Worm (Caenorhabditis elegans) whole organism, midembryonic: ENCODE data around the gene T05C7.9.
"Not testable (repeated sequence)": the region's sequence is repeated elsewhere in the genome, so short reads cannot be mapped to it uniquely, and the experiment has no call there.

Experiments
- T22C8.4 ChIP-seq: fragments of 200-800 bp; sonication (Bioruptor generic); IDR thresholded peaks from 2 replicates; pipeline ENCODE4 v1.3.6; 2022; ENCODE audit warnings: missing genetic modification characterization, missing compliant biosample characterization
- cog-1 ChIP-seq: sonication (generic microtip); optimal IDR thresholded peaks from 2 replicates; lab custom pipeline; 2016; ENCODE audit warnings: missing genetic modification characterization, missing compliant biosample characterization
- flt-1 ChIP-seq: fragments of 200-800 bp; sonication (Bioruptor generic); IDR thresholded peaks from 2 replicates; pipeline ENCODE4 v1.3.6; 2022; ENCODE audit warnings: missing genetic modification characterization, missing compliant biosample characterization
- klf-2 ChIP-seq: fragments of 200-800 bp; sonication (Bioruptor generic); conservative IDR thresholded peaks from 2 replicates; pipeline ENCODE4 v1.3.6; 2022; ENCODE audit warnings: missing genetic modification reagents, missing genetic modification characterization, missing compliant biosample characterization
- med-1 ChIP-seq: sonication (generic microtip); optimal IDR thresholded peaks from 2 replicates; lab custom pipeline; 2017; ENCODE audit warnings: missing genetic modification characterization, mild to moderate bottlenecking, missing compliant biosample characterization, antibody characterized with exemption, missing genetic modification reagents; ENCODE audit not compliant: insufficient read depth
- ref-1 ChIP-seq: fragments of 200-800 bp; sonication (Bioruptor generic); conservative IDR thresholded peaks from 2 replicates; pipeline ENCODE4 v1.3.6; 2022; ENCODE audit warnings: missing genetic modification reagents, missing genetic modification characterization, missing compliant biosample characterization
- tab-1 ChIP-seq: fragments of 200-800 bp; sonication (Bioruptor generic); IDR thresholded peaks from 2 replicates; pipeline ENCODE4 v1.3.6; 2022; ENCODE audit warnings: missing genetic modification characterization, missing compliant biosample characterization
- ztf-23 ChIP-seq: fragments of 200-800 bp; sonication (Bioruptor generic); IDR thresholded peaks from 2 replicates; pipeline ENCODE4 v1.3.6; 2022; ENCODE audit warnings: missing genetic modification reagents, missing genetic modification characterization, missing compliant biosample characterization
- ztf-29 ChIP-seq: fragments of 200-800 bp; sonication (Bioruptor generic); IDR thresholded peaks from 2 replicates; pipeline ENCODE4 v1.3.6; 2022; ENCODE audit warnings: missing genetic modification reagents, missing genetic modification characterization, missing compliant biosample characterization

T05C7.9 gene

ce11 chrIV:79205-79604 lies at the start of gene T05C7.9:
TSS of gene T05C7.9 (plus strand) at chrIV:79276.
- TF ChIP-seq ztf-23 (GFP tag; lab: Robert Waterston, UW) (no peak), klf-2 (GFP tag; lab: Robert Waterston, UW) (no peak), med-1 (no peak), flt-1 (GFP tag; lab: Robert Waterston, UW) (no peak), ref-1 (GFP tag; lab: Robert Waterston, UW) (no peak), cog-1 (tag; lab: Kevin White, UChicago) (no peak), ztf-29 (no peak), T22C8.4 (GFP tag; lab: Robert Waterston, UW) (no peak), tab-1 (no peak)

- TF ChIP-seq klf-2 (GFP tag; lab: Robert Waterston, UW) = no peak
- no peak for TF ChIP-seq ztf-23 (GFP tag; lab: Robert Waterston, UW)
- TF ChIP-seq ref-1 (GFP tag; lab: Robert Waterston, UW) = no peak
- no peak for TF ChIP-seq T22C8.4 (GFP tag; lab: Robert Waterston, UW)
- no peak for TF ChIP-seq med-1
- no peak for TF ChIP-seq flt-1 (GFP tag; lab: Robert Waterston, UW)
- no peak for TF ChIP-seq tab-1
- TF ChIP-seq cog-1 (tag; lab: Kevin White, UChicago) = no peak
- TF ChIP-seq ztf-29 = no peak
Observed at ce11 chrIV:48780-49179, 30.3 kb upstream of the T05C7.9 start, which contains the start of gene frm-5.1. TSS of gene frm-5.1 (minus strand) at chrIV:48880.

- no peak for TF ChIP-seq klf-2 (GFP tag; lab: Robert Waterston, UW)
- 0 out of 2 replicates have a peak, but pooled peaks have one; percentile 23 for TF ChIP-seq flt-1 (GFP tag; lab: Robert Waterston, UW)
- TF ChIP-seq T22C8.4 (GFP tag; lab: Robert Waterston, UW) = no peak
- TF ChIP-seq ztf-29 = no peak
Observed at ce11 chrIV:51219-51618, 27.9 kb upstream of the T05C7.9 start.

DNA sequence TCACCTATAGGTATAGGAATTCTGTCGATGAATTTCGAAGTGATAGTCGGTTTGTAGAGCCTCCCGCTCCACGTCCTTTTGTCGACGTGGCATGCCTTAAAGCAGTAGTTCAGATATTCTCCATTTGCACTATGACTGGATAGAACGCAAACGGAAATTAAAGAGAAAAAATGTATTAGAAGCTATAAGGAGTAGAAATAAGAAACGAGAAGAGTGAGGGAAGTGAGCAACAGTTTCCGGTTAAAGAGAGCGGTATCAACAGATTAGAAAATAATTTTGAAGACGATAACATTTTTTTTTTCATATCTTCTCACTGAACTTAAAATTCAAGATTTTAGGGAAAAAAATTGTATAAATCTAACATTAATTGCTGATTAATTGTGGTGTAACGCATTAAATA lies 25.5 kb upstream of the T05C7.9 start, which contains the start of gene T05C7.4:
Gene T05C7.4 (minus strand): TSS at position 101 of the 400 bp plus-strand sequence.
- TF ChIP-seq med-1 (no peak), tab-1 (no peak), ztf-23 (GFP tag; lab: Robert Waterston, UW) (no peak), cog-1 (tag; lab: Kevin White, UChicago) (no peak), flt-1 (GFP tag; lab: Robert Waterston, UW) (no peak), klf-2 (GFP tag; lab: Robert Waterston, UW) (no peak)

ce11 chrIV:58818-59217 lies 20.3 kb upstream of the T05C7.9 start, which contains the start of gene T05C7.5:
TSS of gene T05C7.5 (minus strand) at chrIV:58918.
- TF ChIP-seq T22C8.4 (GFP tag; lab: Robert Waterston, UW) (no peak), ref-1 (GFP tag; lab: Robert Waterston, UW) (no peak), klf-2 (GFP tag; lab: Robert Waterston, UW) (no peak), tab-1 (no peak), cog-1 (tag; lab: Kevin White, UChicago) (no peak), ztf-23 (GFP tag; lab: Robert Waterston, UW) (no peak), med-1 (no peak)

DNA sequence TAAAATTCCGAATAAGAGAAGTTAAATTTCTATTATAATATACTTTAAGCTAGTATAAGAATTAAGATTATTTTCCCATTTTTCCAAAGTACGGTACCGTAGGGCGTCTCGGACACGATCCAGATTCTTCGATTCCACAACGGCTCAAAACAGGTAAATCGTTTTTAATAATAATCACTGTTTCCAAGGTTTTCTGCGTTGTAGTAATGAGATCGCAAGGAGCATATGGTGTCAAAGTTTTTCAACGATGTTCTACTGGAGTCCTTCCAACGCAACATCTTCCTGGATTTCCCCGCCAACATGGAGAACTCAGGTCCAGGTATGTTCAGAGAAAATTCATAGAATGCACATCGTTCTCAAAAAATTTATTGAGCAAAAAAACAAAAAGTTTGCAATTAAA lies 17.6 kb upstream of the T05C7.9 start, which contains the start of gene T05C7.7:
Gene T05C7.7 (plus strand): TSS at position 301 of the 400 bp plus-strand sequence.
- TF ChIP-seq flt-1 (GFP tag; lab: Robert Waterston, UW); ztf-29; klf-2 (GFP tag; lab: Robert Waterston, UW): not testable (repeated sequence)

- no peak for TF ChIP-seq ref-1 (GFP tag; lab: Robert Waterston, UW)
Observed at ce11 chrIV:71266-71665, 7.8 kb upstream of the T05C7.9 start.

DNA sequence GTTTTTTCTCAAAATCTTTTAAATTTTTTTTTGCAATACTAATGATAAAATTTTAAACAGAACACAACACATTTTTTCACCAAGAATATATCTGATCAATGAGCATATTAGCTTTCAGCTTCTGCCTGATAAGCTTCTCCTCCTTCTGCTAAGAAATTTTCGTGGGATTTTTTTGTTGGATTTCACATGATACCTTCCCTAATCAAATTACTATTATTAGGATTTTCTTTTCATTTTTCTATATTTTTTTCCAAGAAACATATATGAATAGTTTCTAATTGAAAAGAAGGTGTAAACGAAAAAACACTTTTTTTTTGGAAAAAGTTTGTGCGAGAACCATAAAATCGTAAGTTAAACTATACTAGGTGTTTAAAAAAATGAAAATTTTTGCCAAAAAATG lies 5.9 kb upstream of the T05C7.9 start:
- no peak for TF ChIP-seq ztf-23 (GFP tag; lab: Robert Waterston, UW)
- TF ChIP-seq med-1 = no peak
- TF ChIP-seq T22C8.4 (GFP tag; lab: Robert Waterston, UW) = no peak

- no peak for TF ChIP-seq cog-1 (tag; lab: Kevin White, UChicago)
Observed at ce11 chrIV:76070-76469, 3.0 kb upstream of the T05C7.9 start, which contains the start of gene T05C7.8. TSS of gene T05C7.8 (plus strand) at chrIV:76370.

ce11 chrIV:77421-77820 lies 1.7 kb upstream of the T05C7.9 start:
- TF ChIP-seq klf-2 (GFP tag; lab: Robert Waterston, UW) = no peak
- no peak for TF ChIP-seq ztf-23 (GFP tag; lab: Robert Waterston, UW)
- no peak for TF ChIP-seq cog-1 (tag; lab: Kevin White, UChicago)
- TF ChIP-seq ztf-29 = no peak
- TF ChIP-seq tab-1 = no peak
- TF ChIP-seq flt-1 (GFP tag; lab: Robert Waterston, UW) = no peak
- no peak for TF ChIP-seq med-1
- no peak for TF ChIP-seq T22C8.4 (GFP tag; lab: Robert Waterston, UW)
- TF ChIP-seq ref-1 (GFP tag; lab: Robert Waterston, UW) = no peak

- TF ChIP-seq med-1 (no peak), ztf-29 (no peak), tab-1 (no peak), cog-1 (tag; lab: Kevin White, UChicago) (no peak), ztf-23 (GFP tag; lab: Robert Waterston, UW) (no peak), klf-2 (GFP tag; lab: Robert Waterston, UW) (no peak), T22C8.4 (GFP tag; lab: Robert Waterston, UW) (no peak)
Observed at ce11 chrIV:78206-78605, 870 bp upstream of the T05C7.9 start.
